Worm (Caenorhabditis elegans) whole organism, late embryonic: ENCODE data around the gene let-858.

ENCODE experiments used
- C08G9.2 ChIP-seq: sonication (generic microtip); optimal IDR thresholded peaks from 2 replicates; lab custom pipeline; 2016; ENCODE audit warnings: mild to moderate bottlenecking, missing genetic modification characterization, moderate library complexity, missing compliant biosample characterization
- C38D4.7 ChIP-seq: fragments of 200-800 bp; sonication (Bioruptor generic); optimal IDR thresholded peaks from 2 replicates; lab custom pipeline; 2018; ENCODE audit warnings: mild to moderate bottlenecking, missing genetic modification characterization, moderate library complexity, missing compliant biosample characterization
- F13H6.1 ChIP-seq: sonication (generic microtip); optimal IDR thresholded peaks from 2 replicates; lab custom pipeline; 2016; ENCODE audit warnings: missing genetic modification characterization, missing compliant biosample characterization
- K02D7.2 ChIP-seq: sonication (generic microtip); optimal IDR thresholded peaks from 2 replicates; lab custom pipeline; 2017; ENCODE audit warnings: mild to moderate bottlenecking, missing genetic modification characterization, missing compliant biosample characterization
- T23F11.4 ChIP-seq: fragments of 200-800 bp; sonication (Bioruptor generic); optimal IDR thresholded peaks from 2 replicates; lab custom pipeline; 2018; ENCODE audit warnings: mild to moderate bottlenecking, missing genetic modification characterization, missing compliant biosample characterization
- Y22D7AL.16 ChIP-seq: sonication (generic microtip); optimal IDR thresholded peaks from 2 replicates; lab custom pipeline; 2016; ENCODE audit warnings: missing genetic modification characterization, missing compliant biosample characterization
- ahr-1 ChIP-seq: sonication (generic microtip); optimal IDR thresholded peaks from 2 replicates; lab custom pipeline; 2016; ENCODE audit warnings: missing genetic modification characterization, missing compliant biosample characterization
- ama-1 ChIP-seq: fragments of 150-350 bp; optimal IDR thresholded peaks from 2 replicates; lab custom pipeline; 2014
- ceh-18 ChIP-seq: sonication (generic microtip); optimal IDR thresholded peaks from 2 replicates; lab custom pipeline; 2016; ENCODE audit warnings: missing genetic modification characterization, missing compliant biosample characterization
- ceh-19 ChIP-seq: fragments of 200-800 bp; sonication (Bioruptor generic); optimal IDR thresholded peaks from 2 replicates; lab custom pipeline; 2018; ENCODE audit warnings: mild to moderate bottlenecking, missing genetic modification characterization, missing compliant biosample characterization
- ceh-22 ChIP-seq: sonication (generic microtip); optimal IDR thresholded peaks from 2 replicates; lab custom pipeline; 2017; ENCODE audit warnings: missing biosample characterization, missing genetic modification characterization
- ceh-24 ChIP-seq: sonication (generic microtip); optimal IDR thresholded peaks from 2 replicates; lab custom pipeline; 2016; ENCODE audit warnings: mild to moderate bottlenecking, missing genetic modification characterization, missing compliant biosample characterization
- ceh-30 ChIP-seq: fragments of 150-350 bp; optimal IDR thresholded peaks from 2 replicates; lab custom pipeline; 2014; ENCODE audit warnings: missing biosample characterization, missing genetic modification characterization
- ceh-31 ChIP-seq: sonication (generic microtip); optimal IDR thresholded peaks from 2 replicates; lab custom pipeline; 2016; ENCODE audit warnings: missing genetic modification characterization, missing compliant biosample characterization
- ceh-45 ChIP-seq: fragments of 200-800 bp; sonication (Bioruptor generic); IDR thresholded peaks from 2 replicates; pipeline ENCODE4 v1.3.6; 2022; ENCODE audit warnings: missing genetic modification reagents, missing genetic modification characterization, missing compliant biosample characterization
- ceh-48 ChIP-seq: sonication (generic microtip); optimal IDR thresholded peaks from 2 replicates; lab custom pipeline; 2016; ENCODE audit warnings: missing genetic modification characterization, inconsistent platforms, missing compliant biosample characterization
- ceh-6 ChIP-seq: fragments of 200-800 bp; sonication (Bioruptor generic); optimal IDR thresholded peaks from 2 replicates; lab custom pipeline; 2018; ENCODE audit warnings: mild to moderate bottlenecking, missing genetic modification characterization, missing compliant biosample characterization
- dve-1 ChIP-seq: sonication (generic microtip); optimal IDR thresholded peaks from 2 replicates; lab custom pipeline; 2017; ENCODE audit warnings: antibody characterized with exemption, mild to moderate bottlenecking, missing genetic modification characterization, missing compliant biosample characterization
- eyg-1 ChIP-seq: sonication (generic microtip); optimal IDR thresholded peaks from 2 replicates; lab custom pipeline; 2016; ENCODE audit warnings: missing genotype, missing genetic modification characterization, missing compliant biosample characterization
- fax-1 ChIP-seq: sonication (generic microtip); optimal IDR thresholded peaks from 2 replicates; lab custom pipeline; 2016; ENCODE audit warnings: missing genotype, missing genetic modification characterization, missing compliant biosample characterization
- fkh-10 ChIP-seq: fragments of 150-350 bp; optimal IDR thresholded peaks from 2 replicates; lab custom pipeline; 2014; ENCODE audit warnings: missing biosample characterization, missing genetic modification reagents, missing genetic modification characterization
- fkh-6 ChIP-seq: sonication (generic microtip); optimal IDR thresholded peaks from 2 replicates; lab custom pipeline; 2016; ENCODE audit warnings: missing genetic modification characterization, missing compliant biosample characterization
- gmeb-2 ChIP-seq: sonication (generic microtip); optimal IDR thresholded peaks from 2 replicates; lab custom pipeline; 2016; ENCODE audit warnings: missing genetic modification characterization, inconsistent platforms, missing compliant biosample characterization
- hlh-15 ChIP-seq: sonication (generic microtip); optimal IDR thresholded peaks from 2 replicates; lab custom pipeline; 2016; ENCODE audit warnings: missing genetic modification characterization, missing compliant biosample characterization
- hlh-6 ChIP-seq: sonication (generic microtip); optimal IDR thresholded peaks from 2 replicates; lab custom pipeline; 2016; ENCODE audit warnings: missing genotype, missing genetic modification characterization, missing compliant biosample characterization
- lin-11 ChIP-seq: fragments of 200-800 bp; sonication (Bioruptor generic); optimal IDR thresholded peaks from 2 replicates; lab custom pipeline; 2018; ENCODE audit warnings: mild to moderate bottlenecking, missing genetic modification characterization, missing compliant biosample characterization
- madf-2 ChIP-seq: sonication (generic microtip); optimal IDR thresholded peaks from 2 replicates; lab custom pipeline; 2017; ENCODE audit warnings: missing genetic modification characterization, missing compliant biosample characterization
- mec-3 ChIP-seq: sonication (generic microtip); optimal IDR thresholded peaks from 2 replicates; lab custom pipeline; 2016; ENCODE audit warnings: borderline replicate concordance, missing genetic modification characterization, missing compliant biosample characterization
- nhr-232 ChIP-seq: sonication (generic microtip); optimal IDR thresholded peaks from 2 replicates; lab custom pipeline; 2016; ENCODE audit warnings: missing genetic modification characterization, missing compliant biosample characterization
- npax-4 ChIP-seq: sonication (generic microtip); optimal IDR thresholded peaks from 2 replicates; lab custom pipeline; 2016; ENCODE audit warnings: missing genetic modification characterization, missing compliant biosample characterization
- odd-2 ChIP-seq: sonication (generic microtip); optimal IDR thresholded peaks from 2 replicates; lab custom pipeline; 2017; ENCODE audit warnings: antibody characterized with exemption, mild to moderate bottlenecking, missing genetic modification characterization, missing compliant biosample characterization
- pag-3 ChIP-seq: sonication (generic microtip); optimal IDR thresholded peaks from 2 replicates; lab custom pipeline; 2016; ENCODE audit warnings: missing compliant biosample characterization, missing genetic modification characterization, borderline replicate concordance
- pax-1 ChIP-seq: fragments of 150-350 bp; optimal IDR thresholded peaks from 2 replicates; lab custom pipeline; 2014; ENCODE audit warnings: missing biosample characterization, missing genetic modification characterization
- pha-4 ChIP-seq: fragments of 150-350 bp; optimal IDR thresholded peaks from 2 replicates; lab custom pipeline; 2018; ENCODE audit warnings: missing biosample characterization, missing genetic modification reagents, missing genetic modification characterization
- ref-2 ChIP-seq: sonication (generic microtip); optimal IDR thresholded peaks from 2 replicates; lab custom pipeline; 2016; ENCODE audit warnings: missing genetic modification characterization, missing compliant biosample characterization
- rnt-1 ChIP-seq: sonication (generic microtip); optimal IDR thresholded peaks from 2 replicates; lab custom pipeline; 2016; ENCODE audit warnings: missing genetic modification characterization, missing compliant biosample characterization
- sdc-2 ChIP-seq: sonication (generic microtip); optimal IDR thresholded peaks from 2 replicates; lab custom pipeline; 2016; ENCODE audit warnings: missing genotype, missing genetic modification characterization, missing compliant biosample characterization
- sox-4 ChIP-seq: sonication (generic microtip); optimal IDR thresholded peaks from 2 replicates; lab custom pipeline; 2017; ENCODE audit warnings: mild to moderate bottlenecking, missing genetic modification characterization, inconsistent platforms, missing compliant biosample characterization
- tbx-7 ChIP-seq: sonication (generic microtip); optimal IDR thresholded peaks from 2 replicates; lab custom pipeline; 2016; ENCODE audit warnings: missing genotype, missing genetic modification characterization, missing compliant biosample characterization
- unc-42 ChIP-seq: sonication (generic microtip); optimal IDR thresholded peaks from 2 replicates; lab custom pipeline; 2016; ENCODE audit warnings: missing genotype, missing genetic modification characterization, missing compliant biosample characterization
- unc-55 ChIP-seq: sonication (generic microtip); optimal IDR thresholded peaks from 2 replicates; lab custom pipeline; 2017; ENCODE audit warnings: missing biosample characterization, missing genetic modification reagents, missing genetic modification characterization
- unc-86 ChIP-seq: sonication (generic microtip); optimal IDR thresholded peaks from 2 replicates; lab custom pipeline; 2016; ENCODE audit warnings: missing genetic modification characterization, missing compliant biosample characterization

let-858 gene

DNA sequence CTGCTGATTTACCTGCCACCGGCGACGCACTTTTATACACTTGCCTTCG lies 5.5 kb upstream of the let-858 start, which contains the start of gene ram-2:
TSS of gene ram-2 (minus strand) at position 47 of the 49 bp plus-strand sequence.
- TF ChIP-seq unc-86 (no peak), unc-55 (GFP tag; lab: Kevin White, UChicago) (no peak), fkh-10 (GFP tag; lab: Kevin White, UChicago) (no peak), rnt-1 (tag; lab: Kevin White, UChicago) (no peak), ceh-45 (no peak), ceh-6 (no peak), eyg-1 (no peak), fax-1 (no peak)

DNA sequence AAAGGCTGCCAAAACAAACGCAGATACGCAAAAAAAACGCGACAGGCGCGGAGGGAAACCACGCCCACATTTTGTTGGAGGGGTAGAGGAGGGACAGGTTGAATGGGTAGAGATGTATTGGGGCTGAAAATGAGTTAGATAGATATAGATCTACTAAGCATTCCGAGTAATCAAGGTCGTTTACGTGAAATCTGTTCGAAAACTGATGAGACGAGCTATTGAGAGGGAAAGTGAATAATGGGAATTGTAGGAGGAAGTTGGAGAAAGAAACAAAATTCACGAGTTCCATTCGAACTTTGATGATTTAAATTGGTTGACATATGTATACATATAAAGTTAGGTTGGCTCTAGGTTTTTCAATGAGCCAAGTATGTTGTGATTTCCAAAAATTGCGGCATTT lies 5.3 kb upstream of the let-858 start:
- TF ChIP-seq ref-2 (tag; lab: Kevin White, UChicago) (no peak), pax-1 (tag; lab: Kevin White, UChicago) (no peak), fkh-6 (tag; lab: Kevin White, UChicago) (no peak), C38D4.7 (GFP tag; lab: Kevin White, UChicago) (no peak), lin-11 (tag; lab: Kevin White, UChicago) (no peak), ceh-6 (no peak), ceh-30 (tag; lab: Kevin White, UChicago) (no peak), hlh-15 (tag; lab: Kevin White, UChicago) (no peak), ahr-1 (tag; lab: Kevin White, UChicago) (no peak), sox-4 (tag; lab: Kevin White, UChicago) (no peak), eyg-1 (no peak), tbx-7 (tag; lab: Kevin White, UChicago) (no peak), ceh-48 (no peak), K02D7.2 (no peak), dve-1 (tag; lab: Kevin White, UChicago) (no peak), ceh-19 (GFP tag; lab: Kevin White, UChicago) (no peak), Y22D7AL.16 (tag; lab: Kevin White, UChicago) (no peak)

DNA sequence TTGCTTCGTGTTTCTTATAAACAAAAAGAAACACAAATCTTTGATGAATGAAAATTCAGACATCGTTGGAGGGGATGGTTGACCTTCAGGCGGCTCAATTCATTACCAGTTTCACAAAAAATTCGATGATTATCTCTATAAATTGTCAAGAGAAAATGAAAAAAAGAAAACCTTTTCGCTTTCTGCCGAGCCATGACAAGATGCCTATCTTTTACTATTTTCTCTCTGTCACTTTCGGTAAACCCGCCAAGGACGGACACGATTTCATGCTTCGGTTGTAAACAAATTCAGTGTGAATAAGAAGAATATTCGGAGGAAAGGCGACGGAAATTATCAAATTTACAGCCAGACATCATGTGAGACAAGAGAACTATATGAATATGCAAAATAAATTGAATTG lies 1.5 kb upstream of the let-858 start:
- TF ChIP-seq pag-3 (no peak), hlh-6 (tag; lab: Kevin White, UChicago) (no peak), fkh-6 (tag; lab: Kevin White, UChicago) (no peak)

DNA sequence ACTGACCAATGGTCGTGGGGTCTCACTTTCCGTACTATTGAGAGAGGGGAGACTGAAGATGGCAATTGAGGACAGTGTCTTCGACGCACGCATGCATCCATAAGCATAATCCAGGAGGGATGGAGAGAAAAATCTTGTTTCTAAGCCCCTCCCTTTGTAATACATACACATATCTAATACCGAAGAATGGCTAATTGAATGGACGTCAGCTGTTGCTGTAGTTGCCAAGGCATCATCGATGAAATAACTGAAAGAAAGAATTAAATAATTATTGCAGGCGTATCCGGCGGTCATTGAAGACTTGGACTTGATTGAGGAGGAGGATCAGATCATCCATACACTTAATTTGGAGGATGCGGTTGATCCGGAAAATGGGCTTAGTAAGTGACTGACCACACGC lies 3.4 kb downstream of the let-858 start, which contains the start of gene F33A8.7:
TSS of gene F33A8.7 (minus strand) at position 101 of the 400 bp plus-strand sequence.
- TF ChIP-seq ceh-31 (tag; lab: Kevin White, UChicago) (peak; percentile 42), Y22D7AL.16 (tag; lab: Kevin White, UChicago) (no peak), fax-1 (no peak), fkh-10 (GFP tag; lab: Kevin White, UChicago) (no peak)

DNA sequence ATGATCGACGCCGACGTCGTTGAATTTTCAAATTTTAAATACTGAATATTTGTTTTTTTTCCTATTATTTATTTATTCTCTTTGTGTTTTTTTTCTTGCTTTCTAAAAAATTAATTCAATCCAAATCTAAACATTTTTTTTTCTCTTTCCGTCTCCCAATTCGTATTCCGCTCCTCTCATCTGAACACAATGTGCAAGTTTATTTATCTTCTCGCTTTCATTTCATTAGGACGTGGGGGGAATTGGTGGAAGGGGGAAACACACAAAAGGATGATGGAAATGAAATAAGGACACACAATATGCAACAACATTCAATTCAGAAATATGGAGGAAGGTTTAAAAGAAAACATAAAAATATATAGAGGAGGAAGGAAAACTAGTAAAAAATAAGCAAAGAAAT lies 5.6 kb downstream of the let-858 start:
- TF ChIP-seq odd-2 (tag; lab: Kevin White, UChicago) (no peak), ceh-18 (tag; lab: Kevin White, UChicago) (no peak), fax-1 (no peak), unc-42 (tag; lab: Kevin White, UChicago) (peak; percentile 48), sdc-2 (no peak)

DNA sequence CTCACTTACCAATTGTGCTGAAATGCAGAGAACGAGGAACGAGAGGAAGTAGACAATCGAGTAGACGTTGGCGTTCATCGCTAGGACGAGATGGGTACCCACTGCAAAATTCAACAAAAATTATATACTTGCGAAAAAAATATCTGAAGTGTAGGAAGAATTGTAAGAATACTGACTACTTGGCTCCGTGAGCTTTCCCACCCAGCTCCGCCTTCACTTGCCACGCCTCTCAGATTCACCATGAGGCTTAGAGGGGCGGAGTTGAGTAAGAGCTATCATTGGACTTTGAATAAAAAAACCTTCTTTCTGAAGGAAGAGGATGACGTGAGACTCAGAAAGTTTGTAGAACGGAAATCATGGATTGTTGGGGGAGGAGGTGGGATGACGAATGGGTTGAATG lies 8.1 kb downstream of the let-858 start, which contains the start of gene nlp-18:
TSS of gene nlp-18 (minus strand) at position 101 of the 400 bp plus-strand sequence.
- TF ChIP-seq pax-1 (tag; lab: Kevin White, UChicago) (no peak), npax-4 (no peak), ama-1 (lab: Kevin White, UChicago) (no peak), ceh-24 (tag; lab: Kevin White, UChicago) (no peak), ceh-22 (tag; lab: Kevin White, UChicago) (no peak), pag-3 (no peak), F13H6.1 (tag; lab: Kevin White, UChicago) (no peak), C08G9.2 (tag; lab: Kevin White, UChicago) (no peak), ceh-48 (no peak), mec-3 (tag; lab: Kevin White, UChicago) (no peak), nhr-232 (no peak), T23F11.4 (no peak), fkh-6 (tag; lab: Kevin White, UChicago) (no peak), madf-2 (no peak), gmeb-2 (tag; lab: Kevin White, UChicago) (no peak), pha-4 (tag; lab: Kevin White, UChicago) (no peak)
